Worm (Caenorhabditis elegans) whole organism, L4/young adult: ENCODE measurements around the gene cpna-5.

Experiments
- W03F9.2 ChIP-seq: fragments of 150-350 bp; optimal IDR thresholded peaks from 2 replicates; lab custom pipeline; 2014; ENCODE audit warnings: missing biosample characterization, missing genetic modification characterization
- dao-5 ChIP-seq: sonication (generic microtip); optimal IDR thresholded peaks from 2 replicates; lab custom pipeline; 2016; ENCODE audit warnings: missing genotype, missing genetic modification characterization, moderate library complexity, missing compliant biosample characterization
- him-1 ChIP-seq: sonication (generic microtip); optimal IDR thresholded peaks from 2 replicates; lab custom pipeline; 2016; ENCODE audit warnings: missing genotype, missing genetic modification reagents, missing genetic modification characterization, missing compliant biosample characterization

DNA sequence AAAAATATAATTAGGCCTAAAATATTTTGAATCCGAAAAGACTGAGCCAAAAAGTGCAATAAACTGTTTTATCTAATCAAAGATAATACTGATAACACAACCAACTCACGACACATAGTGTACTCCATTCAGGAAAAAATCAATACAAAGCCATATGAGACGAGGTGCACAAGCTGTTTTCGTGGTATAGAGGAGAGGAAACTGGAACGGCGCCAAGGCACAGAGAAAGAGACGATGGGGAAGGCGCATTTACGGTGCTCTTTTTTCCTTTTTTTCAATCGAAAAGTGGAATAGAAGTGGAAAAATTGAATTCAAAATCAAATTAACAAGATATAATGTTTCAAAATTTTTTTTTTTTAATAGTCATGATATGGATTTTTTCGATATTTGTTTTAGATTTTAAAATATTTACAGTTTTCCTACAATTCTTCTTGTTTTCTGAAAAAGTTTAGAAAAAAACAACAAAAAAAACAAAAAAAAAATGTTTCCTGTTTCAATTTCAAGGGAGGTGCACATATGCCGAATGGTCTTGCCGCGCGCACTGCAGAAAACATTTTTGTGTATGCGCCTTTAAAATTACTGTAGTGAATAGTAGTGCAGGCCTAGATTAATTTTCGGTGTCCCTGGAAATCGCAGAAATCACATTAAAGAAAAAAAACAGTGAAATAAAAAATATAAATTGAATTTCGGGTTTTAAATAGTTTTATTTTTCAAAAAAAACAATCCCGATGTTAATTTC is 40.2 kb upstream of the cpna-5 start, which contains the start of gene B0228.7:
- TF ChIP-seq W03F9.2 (tag; lab: Kevin White, UChicago) = no peak
- no peak for TF ChIP-seq him-1 (tag; lab: Kevin White, UChicago)
- no peak for TF ChIP-seq dao-5 (tag; lab: Kevin White, UChicago)
